Worm (Caenorhabditis elegans): ENCODE data around the gene C40H5.2.

The C40H5.2 gene

ce11 chrX:11745821-11746485 lies at the start of gene C40H5.2:
C40H5.2 (plus strand) TSS chrX:11746076.
- no peak for TF ChIP-seq sem-4 (tag; optimal IDR thresholded peaks at IDR 0.05)
- TF ChIP-seq mab-5 (tag; optimal IDR thresholded peaks at IDR 0.05), result no peak
- TF ChIP-seq C34F6.9 (tag; optimal IDR thresholded peaks at IDR 0.05), result no peak
- no peak for TF ChIP-seq lsy-2 (tag; optimal IDR thresholded peaks at IDR 0.05)
- TF ChIP-seq sma-3 (GFP tag; optimal IDR thresholded peaks at IDR 0.05), result no peak
- no peak for TF ChIP-seq nhr-77 (tag; optimal IDR thresholded peaks at IDR 0.05)
- no peak for TF ChIP-seq skn-1 (tag; optimal IDR thresholded peaks at IDR 0.05)
- TF ChIP-seq nhr-129 (tag; optimal IDR thresholded peaks at IDR 0.05), result no peak
- TF ChIP-seq nhr-6 (tag; optimal IDR thresholded peaks at IDR 0.05), result no peak
- no peak for TF ChIP-seq F13H6.1 (tag; optimal IDR thresholded peaks at IDR 0.05)
- TF ChIP-seq R02D3.7 (tag; optimal IDR thresholded peaks at IDR 0.05), result no peak
- TF ChIP-seq nhr-11 (tag; optimal IDR thresholded peaks at IDR 0.05), result no peak
- TF ChIP-seq ztf-4 (tag; optimal IDR thresholded peaks at IDR 0.05), result no peak

ce11 chrX:11696696-11697095 lies 49.2 kb upstream of the C40H5.2 start, which contains the start of gene C44C10.12:
C44C10.12 (plus strand) TSS chrX:11696996.
- TF ChIP-seq lin-11 (tag; optimal IDR thresholded peaks at IDR 0.05) (no peak), aly-2 (tag; optimal IDR thresholded peaks at IDR 0.05) (no peak), lin-39 (tag; optimal IDR thresholded peaks at IDR 0.05) (no peak), fos-1 (tag; optimal IDR thresholded peaks at IDR 0.05) (no peak), unc-62 (GFP tag; optimal IDR thresholded peaks at IDR 0.05) (no peak), ztf-4 (tag; optimal IDR thresholded peaks at IDR 0.05) (no peak), nhr-25 (tag; optimal IDR thresholded peaks at IDR 0.05) (no peak), mab-5 (tag; optimal IDR thresholded peaks at IDR 0.05) (no peak), unc-39 (tag; optimal IDR thresholded peaks at IDR 0.05) (no peak), nhr-237 (tag; optimal IDR thresholded peaks at IDR 0.05) (no peak), crh-2 (tag; optimal IDR thresholded peaks at IDR 0.05) (no peak), sem-4 (tag; optimal IDR thresholded peaks at IDR 0.05) (no peak), ceh-16 (tag; optimal IDR thresholded peaks at IDR 0.05) (no peak), F13H6.1 (tag; optimal IDR thresholded peaks at IDR 0.05) (no peak), nhr-129 (tag; optimal IDR thresholded peaks at IDR 0.05) (no peak), unc-55 (GFP tag; optimal IDR thresholded peaks at IDR 0.05) (no peak)

ce11 chrX:11700263-11700662 lies 45.6 kb upstream of the C40H5.2 start, which contains the start of gene C44C10.15:
C44C10.15 (minus strand) TSS chrX:11700363.
- no peak for TF ChIP-seq mab-5 (tag; optimal IDR thresholded peaks at IDR 0.05)
- TF ChIP-seq nhr-25 (tag; optimal IDR thresholded peaks at IDR 0.05), result no peak
- TF ChIP-seq ZK546.5 (tag; optimal IDR thresholded peaks at IDR 0.05), result no peak
- no peak for TF ChIP-seq ama-1 (optimal IDR thresholded peaks at IDR 0.05)
- TF ChIP-seq zag-1 (tag; optimal IDR thresholded peaks at IDR 0.05), result no peak

DNA sequence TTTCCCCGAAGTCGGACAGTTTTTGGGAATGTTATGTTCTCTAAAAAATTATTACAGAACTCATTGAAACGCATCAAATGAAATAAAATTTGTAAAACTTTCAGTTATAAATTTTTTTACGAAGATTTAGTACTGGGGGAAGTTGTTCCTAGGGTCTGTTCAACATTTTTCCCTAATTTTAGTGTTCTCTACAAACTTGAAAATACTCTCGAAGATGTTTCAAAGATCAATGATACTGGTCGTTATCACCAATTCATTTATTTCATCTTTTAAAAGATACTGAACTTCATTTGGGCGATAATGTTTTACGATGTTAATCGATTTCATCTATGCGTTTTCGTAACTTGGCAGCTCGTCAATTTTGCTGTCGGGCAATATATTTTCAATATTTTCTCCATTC lies 43.6 kb upstream of the C40H5.2 start, which contains the start of gene C44C10.3:
Gene C44C10.3, plus strand, starts transcription at position 301 of the 400 bp plus-strand sequence.
- TF ChIP-seq crh-2 (tag; optimal IDR thresholded peaks at IDR 0.05) (no peak), mdl-1 (tag; optimal IDR thresholded peaks at IDR 0.05) (no peak), ceh-82 (tag; optimal IDR thresholded peaks at IDR 0.05) (no peak), lsy-2 (tag; optimal IDR thresholded peaks at IDR 0.05) (no peak), egl-27 (tag; optimal IDR thresholded peaks at IDR 0.05) (no peak), nhr-129 (tag; optimal IDR thresholded peaks at IDR 0.05) (no peak), ZK546.5 (tag; optimal IDR thresholded peaks at IDR 0.05) (no peak), nhr-6 (tag; optimal IDR thresholded peaks at IDR 0.05) (no peak), blmp-1 (tag; optimal IDR thresholded peaks at IDR 0.05; ENCODE audit: insufficient read depth) (no peak), nhr-25 (tag; optimal IDR thresholded peaks at IDR 0.05) (no peak), ceh-16 (tag; optimal IDR thresholded peaks at IDR 0.05) (no peak)

DNA sequence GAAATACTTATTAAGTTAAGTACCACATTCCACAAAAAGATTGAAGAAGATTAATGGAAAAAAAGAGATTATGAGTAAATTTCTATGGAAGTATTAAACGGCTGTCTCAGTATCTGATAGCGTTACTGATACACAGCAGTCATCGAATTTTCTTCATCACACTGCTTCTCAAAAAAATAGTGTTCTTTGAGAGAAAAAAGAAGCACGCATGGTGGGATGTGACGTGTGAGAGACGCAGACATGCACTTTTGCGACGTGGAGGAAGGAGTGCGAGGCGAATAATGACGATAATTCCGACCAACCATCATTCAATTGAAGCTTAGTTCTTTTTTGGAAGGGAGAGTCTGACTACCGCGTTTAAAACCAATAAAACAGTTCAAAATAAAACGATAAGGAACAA lies 35.6 kb upstream of the C40H5.2 start, which contains the start of gene C44C10.11:
Gene C44C10.11, minus strand, starts transcription at position 115 of the 400 bp plus-strand sequence.
- TF ChIP-seq C34F6.9 (tag; optimal IDR thresholded peaks at IDR 0.05), result peak; percentile 14
- TF ChIP-seq zag-1 (tag; optimal IDR thresholded peaks at IDR 0.05), result peak; percentile 5
- TF ChIP-seq unc-62 (GFP tag; optimal IDR thresholded peaks at IDR 0.05), result no peak
- TF ChIP-seq mdl-1 (tag; optimal IDR thresholded peaks at IDR 0.05), result peak in 1 of 2 experiments; percentile 63
- no peak for TF ChIP-seq lin-39 (tag; optimal IDR thresholded peaks at IDR 0.05)
- peak; percentile 86 for TF ChIP-seq crh-2 (tag; optimal IDR thresholded peaks at IDR 0.05)
- TF ChIP-seq unc-55 (GFP tag; optimal IDR thresholded peaks at IDR 0.05), result peak; percentile 57
- TF ChIP-seq nhr-21 (tag; optimal IDR thresholded peaks at IDR 0.05), result peak; percentile 60
- TF ChIP-seq lin-13 (GFP tag; optimal IDR thresholded peaks at IDR 0.05), result peak; percentile 5
- peak; percentile 17 for TF ChIP-seq F13H6.1 (tag; optimal IDR thresholded peaks at IDR 0.05)
- TF ChIP-seq egl-27 (tag; optimal IDR thresholded peaks at IDR 0.05), result peak; percentile 19
- TF ChIP-seq fos-1 (tag; optimal IDR thresholded peaks at IDR 0.05), result peak; percentile 89
- TF ChIP-seq ztf-11 (tag; optimal IDR thresholded peaks at IDR 0.05), result no peak
- peak; percentile 53 for TF ChIP-seq sma-9 (GFP tag; optimal IDR thresholded peaks at IDR 0.05)
- TF ChIP-seq sma-9 (tag; optimal IDR thresholded peaks at IDR 0.05), result no peak
- no peak for TF ChIP-seq gmeb-1 (tag; optimal IDR thresholded peaks at IDR 0.05)

All from whole organism, L2 larva.